Worm (Caenorhabditis elegans) whole organism, dauer: ENCODE results near the gene Y71H2AM.6.

ENCODE experiments used
- unc-62 ChIP-seq: sonication (generic microtip); optimal IDR thresholded peaks from 2 replicates; lab custom pipeline; 2017; ENCODE audit warnings: missing biosample characterization, missing genetic modification reagents, missing genetic modification characterization

Gene Y71H2AM.6

DNA sequence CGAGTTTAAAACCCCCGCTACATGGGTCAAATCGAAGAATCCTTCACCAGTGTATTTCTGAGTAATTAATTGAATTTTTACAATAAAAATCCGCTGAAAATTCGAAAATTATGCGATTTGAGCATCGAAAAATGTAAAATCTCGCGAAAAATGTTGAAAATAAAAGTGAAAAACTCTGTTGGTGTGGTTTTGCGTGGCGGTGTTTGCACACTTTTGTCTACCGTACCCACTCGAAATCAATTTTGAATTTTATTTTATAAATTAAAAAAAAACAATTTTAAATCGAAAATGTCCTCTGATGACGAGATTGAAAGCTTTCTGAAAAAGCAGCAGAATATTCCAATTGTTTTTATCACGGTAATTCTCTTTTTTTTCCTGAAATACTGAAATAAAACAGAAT is at the start of gene Y71H2AM.6:
Gene Y71H2AM.6 (plus strand): TSS at position 264 of the 400 bp plus-strand sequence.
- no peak for TF ChIP-seq unc-62 (GFP tag; lab: Kevin White, UChicago)

DNA sequence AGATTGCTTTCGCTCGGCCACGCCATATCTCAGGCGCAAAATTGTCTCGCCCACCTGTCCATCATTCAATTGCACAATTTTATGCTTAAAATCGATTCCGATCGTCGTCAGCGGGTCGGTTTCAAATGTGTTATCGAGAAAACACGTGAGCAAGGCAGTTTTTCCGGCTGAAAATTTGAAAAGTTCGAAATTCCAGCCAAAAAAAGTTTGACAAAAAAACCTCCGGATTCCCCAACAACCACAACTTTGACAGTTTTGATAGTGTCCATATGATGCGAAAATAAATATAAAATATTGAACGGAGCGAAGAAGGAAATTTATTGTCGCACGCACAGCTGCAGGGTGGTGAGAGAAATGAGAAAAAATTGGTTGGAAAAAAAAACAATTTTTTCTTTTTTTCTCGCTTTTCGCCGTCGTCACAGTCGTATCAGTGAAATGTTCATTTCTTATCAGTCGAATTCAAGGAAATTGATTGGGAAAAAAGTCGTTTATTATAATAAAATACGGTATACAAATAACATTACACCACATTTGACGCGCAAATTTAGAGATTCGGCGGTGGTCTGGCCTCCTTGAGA is 47.2 kb upstream of the Y71H2AM.6 start, which contains the start of gene Y71H2AM.12:
Gene Y71H2AM.12 (minus strand): TSS at position 486 of the 578 bp plus-strand sequence.
- no peak for TF ChIP-seq unc-62 (GFP tag; lab: Kevin White, UChicago)

DNA sequence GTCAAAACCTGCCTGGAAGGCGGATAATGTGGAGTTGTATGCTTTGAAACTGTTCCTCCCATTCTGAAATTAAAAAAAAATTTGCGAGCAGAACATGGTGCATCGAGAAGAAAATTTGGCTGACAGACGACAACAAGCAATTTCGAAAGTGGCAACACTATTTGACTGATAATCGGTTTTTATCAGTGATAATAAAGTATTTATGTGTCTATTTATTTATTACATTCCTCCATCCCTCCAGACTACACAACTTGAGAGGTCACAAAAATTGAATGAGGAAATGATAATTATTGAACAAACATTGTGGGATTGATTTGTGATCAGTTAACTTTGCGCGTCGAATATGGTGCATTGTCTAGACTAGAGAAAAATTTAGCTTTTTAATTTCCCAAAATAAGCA is 41.4 kb upstream of the Y71H2AM.6 start, which contains the start of gene cest-25:
Gene cest-25 (minus strand): TSS at position 63 of the 400 bp plus-strand sequence.
- TF ChIP-seq unc-62 (GFP tag; lab: Kevin White, UChicago): no peak

DNA sequence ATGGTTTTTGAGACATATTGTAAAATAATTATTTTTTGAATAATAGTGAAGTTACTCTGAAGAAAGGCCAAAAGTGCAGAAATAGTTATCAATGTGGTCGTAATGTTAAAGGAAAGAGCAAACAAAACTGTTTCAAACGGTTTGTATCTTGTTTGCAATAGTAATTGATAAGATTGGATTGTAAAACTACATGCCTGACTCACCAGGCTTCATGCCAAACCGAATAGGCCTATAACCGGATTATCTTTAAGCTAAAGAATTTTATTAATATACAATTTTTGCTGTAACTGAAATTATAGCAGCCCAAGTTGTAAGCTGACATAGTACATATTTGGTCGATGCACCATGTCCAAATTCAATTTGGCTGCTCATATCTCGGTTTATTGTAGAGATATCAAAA is 34.3 kb upstream of the Y71H2AM.6 start, which contains the start of gene Y71H2AM.14:
Gene Y71H2AM.14 (minus strand): TSS at position 101 of the 400 bp plus-strand sequence.
- TF ChIP-seq unc-62 (GFP tag; lab: Kevin White, UChicago): no peak

DNA sequence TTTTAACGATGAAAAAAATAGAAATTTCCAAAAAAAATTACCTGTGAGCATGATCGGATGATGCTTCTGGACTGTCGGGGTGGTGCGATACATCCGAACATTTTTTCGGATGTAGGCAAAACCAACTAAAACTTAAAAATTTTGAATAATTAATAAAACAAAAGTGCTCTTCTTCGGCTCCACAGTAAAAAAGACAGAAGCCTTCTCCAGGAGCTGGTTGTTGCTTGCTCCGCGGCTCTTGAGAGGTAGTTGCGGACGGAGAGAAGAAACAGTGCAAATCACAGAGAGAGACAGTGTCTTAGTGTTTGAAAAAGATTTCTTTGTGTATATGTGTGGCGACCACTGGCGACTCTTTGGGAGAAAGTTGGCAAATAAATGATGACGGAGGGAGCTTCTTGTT is 24.6 kb upstream of the Y71H2AM.6 start, which contains the start of gene gldi-9:
Gene gldi-9 (minus strand): TSS at position 101 of the 400 bp plus-strand sequence.
- no peak for TF ChIP-seq unc-62 (GFP tag; lab: Kevin White, UChicago)

DNA sequence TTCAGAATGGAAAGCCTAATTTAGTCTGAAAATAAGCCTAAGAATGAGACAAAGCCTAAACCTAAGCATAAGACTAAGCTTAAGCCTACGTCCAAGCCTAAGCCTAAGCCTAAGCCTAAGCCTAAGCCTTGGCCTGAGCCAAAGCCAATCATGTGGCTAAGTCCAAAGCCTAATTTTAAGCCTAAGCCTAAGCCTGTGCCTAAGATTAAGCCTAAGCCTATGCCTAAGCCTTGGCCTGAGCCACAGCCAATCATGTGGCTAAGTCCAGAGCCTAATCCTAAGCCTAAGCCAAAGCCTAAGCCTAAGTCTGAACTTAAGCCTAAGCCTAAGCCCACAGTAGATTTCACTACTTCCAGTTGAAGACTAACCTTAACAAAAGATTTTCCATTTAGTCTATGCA is 23.4 kb upstream of the Y71H2AM.6 start:
- TF ChIP-seq unc-62 (GFP tag; lab: Kevin White, UChicago): no peak

DNA sequence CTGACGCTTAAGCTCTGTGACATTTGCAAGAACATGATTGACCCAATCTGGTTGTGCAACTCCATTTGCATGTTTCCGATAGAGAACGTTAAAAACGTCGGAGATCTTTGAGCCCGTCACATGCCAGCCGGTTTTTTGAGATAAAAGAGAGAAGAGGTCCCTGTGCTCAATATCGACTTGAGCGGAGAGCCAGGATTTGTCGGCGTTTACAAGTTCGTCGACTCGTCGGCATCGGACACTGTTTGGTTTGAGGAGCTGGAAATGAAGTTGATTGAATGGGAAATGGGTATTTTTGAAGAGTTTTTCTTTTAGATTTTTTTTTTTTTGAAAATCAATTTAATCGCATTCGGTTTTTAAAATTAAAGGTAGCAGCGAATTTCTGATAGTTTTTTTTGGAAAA is 22.8 kb upstream of the Y71H2AM.6 start:
- TF ChIP-seq unc-62 (GFP tag; lab: Kevin White, UChicago): no peak

DNA sequence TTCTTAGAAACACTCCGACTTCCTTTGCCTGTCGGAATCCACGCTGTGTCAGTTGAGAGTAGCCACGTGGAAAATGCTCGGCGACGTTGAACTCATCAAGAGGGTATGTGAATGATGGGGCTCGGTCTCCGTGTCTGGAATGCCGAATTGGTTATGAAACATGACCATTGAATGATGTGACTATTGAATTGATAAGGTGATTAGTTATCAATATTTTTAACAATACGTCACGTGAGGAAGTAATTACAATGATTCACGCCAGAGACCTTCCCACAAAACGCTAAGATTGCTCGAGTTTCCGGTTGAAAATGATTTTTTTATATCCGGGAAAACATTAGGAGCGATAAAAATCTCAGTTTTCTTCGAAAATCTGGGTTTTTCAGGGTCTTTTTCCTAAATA is 21.5 kb upstream of the Y71H2AM.6 start:
- TF ChIP-seq unc-62 (GFP tag; lab: Kevin White, UChicago): no peak

DNA sequence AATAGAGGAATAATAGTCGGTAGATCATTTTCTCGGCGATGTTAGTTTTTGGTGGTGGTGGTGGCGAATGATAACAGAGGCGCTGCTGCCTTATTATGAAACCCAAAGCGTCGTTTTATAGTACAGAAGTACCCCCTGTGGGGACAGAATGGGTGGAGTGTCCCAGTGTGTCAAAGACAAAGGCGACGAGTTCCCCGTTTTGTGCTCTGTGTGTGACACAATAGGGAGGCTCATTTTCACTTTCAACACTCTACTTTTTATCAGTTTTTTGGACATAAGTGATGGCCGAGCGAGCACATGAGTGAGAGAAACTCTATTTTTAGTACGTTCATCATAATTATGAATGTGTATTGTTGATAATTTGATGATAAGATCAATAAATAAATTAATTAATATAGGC is 20.1 kb upstream of the Y71H2AM.6 start, which contains the start of gene pho-9:
Gene pho-9 (minus strand): TSS at position 91 of the 400 bp plus-strand sequence.
- no peak for TF ChIP-seq unc-62 (GFP tag; lab: Kevin White, UChicago)

DNA sequence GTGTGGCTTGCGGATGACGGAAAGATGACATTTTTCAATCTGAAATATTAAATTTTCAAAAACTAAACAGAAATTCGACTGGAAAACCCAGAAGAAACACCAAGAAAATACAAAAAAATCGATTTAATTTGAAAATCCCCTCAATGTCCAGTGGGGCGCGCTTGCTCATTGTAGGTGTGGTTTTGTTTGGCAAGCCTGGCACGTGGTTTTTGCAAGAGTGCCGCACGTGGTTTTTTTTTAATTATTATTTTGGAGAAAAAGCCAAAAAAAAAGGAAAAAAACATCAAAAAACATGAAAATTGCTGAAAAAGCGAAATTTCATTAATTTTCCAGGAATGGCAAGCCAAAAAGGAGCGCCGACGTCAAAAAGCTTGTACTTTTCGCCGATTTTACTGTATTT is 12.2 kb upstream of the Y71H2AM.6 start, which contains the start of gene swsn-3:
Gene swsn-3 (minus strand): TSS at position 45 of the 400 bp plus-strand sequence.
- no peak for TF ChIP-seq unc-62 (GFP tag; lab: Kevin White, UChicago)

DNA sequence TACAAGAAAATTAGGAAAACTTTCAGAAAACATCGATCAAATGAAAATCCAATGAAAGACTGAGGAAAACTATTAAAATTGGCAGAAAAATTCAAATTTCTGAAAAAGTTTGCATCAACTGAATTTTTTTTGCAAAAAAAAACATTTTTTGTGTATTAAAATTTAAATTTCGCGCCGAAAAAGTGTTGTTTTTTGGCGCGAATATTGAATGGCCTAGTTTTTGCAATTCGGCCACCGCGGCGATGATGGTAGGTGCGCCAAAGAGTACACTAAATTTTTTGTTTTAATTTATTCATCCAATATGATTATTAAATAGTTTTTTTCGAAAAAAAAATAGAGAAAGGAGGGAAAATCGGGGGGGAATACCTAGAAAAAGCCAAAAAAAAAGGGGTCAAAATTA is 11.8 kb upstream of the Y71H2AM.6 start:
- TF ChIP-seq unc-62 (GFP tag; lab: Kevin White, UChicago): no peak

DNA sequence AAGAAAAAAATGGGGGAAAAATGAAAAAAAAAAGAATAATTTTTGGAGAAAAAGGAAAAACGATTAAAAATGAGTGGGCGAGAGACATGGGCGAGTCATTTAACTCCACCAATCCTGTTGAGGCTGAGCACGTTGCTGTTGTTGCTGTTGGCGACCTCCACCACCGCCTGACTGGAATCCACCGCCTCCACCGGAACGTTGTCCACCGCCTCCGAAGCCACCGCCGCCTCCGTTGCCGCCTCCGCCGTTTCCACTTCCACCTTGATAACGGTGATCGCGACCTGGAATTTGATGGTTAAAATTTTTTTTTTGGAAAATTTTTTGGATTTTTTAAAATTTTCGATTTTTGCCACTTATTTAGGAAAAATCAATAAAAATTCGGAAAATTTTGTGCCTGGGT is 10.1 kb upstream of the Y71H2AM.6 start:
- no peak for TF ChIP-seq unc-62 (GFP tag; lab: Kevin White, UChicago)

DNA sequence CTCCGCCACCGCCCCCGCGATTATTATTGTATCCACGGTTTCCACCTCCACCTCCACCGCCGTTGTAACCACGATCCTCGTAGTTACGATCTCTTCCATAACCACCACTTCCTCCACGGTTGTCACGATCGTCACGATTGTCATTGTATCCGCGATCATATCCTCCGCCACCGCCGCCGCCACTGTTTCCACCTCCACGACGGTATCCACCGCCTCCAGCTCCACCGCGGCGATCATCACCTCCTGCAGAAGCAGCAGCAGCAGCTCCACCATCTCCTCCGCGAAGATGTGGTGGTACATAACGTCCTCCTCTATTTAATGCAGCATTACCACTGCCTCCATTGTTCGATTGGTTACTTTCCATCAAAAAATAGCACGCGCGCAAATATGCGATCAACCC is 2.2 kb upstream of the Y71H2AM.6 start, which contains the start of gene laf-1:
Gene laf-1 (minus strand): TSS at position 399 of the 400 bp plus-strand sequence.
- no peak for TF ChIP-seq unc-62 (GFP tag; lab: Kevin White, UChicago)

DNA sequence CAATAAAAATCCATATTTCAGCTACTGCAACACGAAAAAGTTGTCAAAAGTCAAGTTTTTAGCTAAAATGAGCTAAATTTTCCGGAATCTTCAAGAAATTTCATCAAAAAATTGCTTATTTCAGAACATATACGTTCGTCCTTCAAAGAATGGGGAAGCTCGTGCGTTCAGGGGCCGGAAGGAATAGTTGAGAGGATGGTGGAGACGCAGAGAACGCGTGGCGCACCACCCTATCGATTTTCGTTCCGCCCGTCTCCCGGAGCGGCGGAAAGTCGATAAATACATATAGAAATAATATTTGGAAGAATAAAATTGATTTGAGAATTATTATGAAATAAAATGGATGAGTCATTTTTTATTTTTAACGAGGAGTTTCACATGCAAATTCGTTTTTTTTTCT is 573 bp upstream of the Y71H2AM.6 start:
- no peak for TF ChIP-seq unc-62 (GFP tag; lab: Kevin White, UChicago)

DNA sequence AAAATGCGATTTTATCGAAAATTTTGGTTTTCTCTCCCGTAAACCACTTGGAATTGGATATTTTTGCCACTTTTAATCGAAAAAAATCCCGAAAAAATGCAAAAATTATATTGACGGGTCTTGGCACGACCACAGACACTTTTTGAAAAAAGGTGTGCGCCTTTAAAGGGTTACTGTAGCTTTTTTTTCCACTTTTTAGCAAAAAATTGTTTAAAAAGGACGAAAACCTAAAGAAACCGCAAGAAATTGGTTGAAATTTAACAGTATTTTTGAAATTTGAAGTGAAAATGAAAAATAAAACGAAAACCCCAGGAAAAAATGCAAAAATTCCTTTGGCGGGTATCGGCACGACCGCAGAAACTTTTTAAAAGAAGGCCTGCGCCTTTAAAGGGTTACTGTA is 977 bp downstream of the Y71H2AM.6 start:
- TF ChIP-seq unc-62 (GFP tag; lab: Kevin White, UChicago): no peak

DNA sequence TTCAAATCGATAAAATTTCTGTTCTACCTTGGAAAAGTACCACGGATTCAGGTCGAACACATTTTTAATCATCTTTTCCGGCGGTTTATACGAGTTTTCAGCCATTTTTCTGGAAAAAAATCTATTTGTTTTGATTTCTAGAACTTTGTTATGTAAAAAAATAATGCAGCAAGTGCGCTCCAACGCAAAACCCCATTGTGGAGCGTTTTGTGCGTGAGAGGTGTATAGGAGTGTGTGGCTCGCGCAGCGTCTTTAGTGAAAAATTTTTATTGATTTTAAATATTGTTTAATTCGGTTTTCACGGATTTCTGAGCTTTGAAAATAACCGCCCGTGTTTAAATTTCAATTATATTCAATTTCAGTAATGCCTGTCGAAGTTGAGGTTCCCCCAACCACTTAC is 5.0 kb downstream of the Y71H2AM.6 start, which contains the start of gene Y71H2AM.20:
Gene Y71H2AM.20 (minus strand): TSS at position 109 of the 400 bp plus-strand sequence.
- no peak for TF ChIP-seq unc-62 (GFP tag; lab: Kevin White, UChicago)

DNA sequence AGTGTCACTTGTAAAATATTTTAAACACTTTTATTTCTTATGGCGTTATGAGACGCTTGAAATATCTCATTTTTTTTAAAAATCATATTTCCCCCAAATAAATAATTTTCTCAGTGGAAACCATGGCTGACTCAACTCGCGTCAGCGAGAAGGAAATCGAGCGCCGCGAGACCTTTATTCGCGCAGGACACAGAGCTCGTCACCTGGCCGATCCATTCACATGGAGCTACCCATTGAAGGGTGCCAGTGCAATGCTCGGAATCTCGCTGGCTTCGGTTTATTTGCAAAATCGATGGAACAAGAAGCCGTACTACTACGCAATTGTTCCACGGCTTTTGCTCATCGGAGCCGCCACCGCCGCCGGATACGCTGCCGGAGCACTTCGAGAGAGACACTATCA is 5.9 kb downstream of the Y71H2AM.6 start, which contains the start of gene nduc-2:
Gene nduc-2 (plus strand): TSS at position 113 of the 400 bp plus-strand sequence.
- TF ChIP-seq unc-62 (GFP tag; lab: Kevin White, UChicago): no peak
